Worm (Caenorhabditis elegans) whole organism, midembryonic: ENCODE results near the gene btb-14.

Experiments used
- T22C8.4 ChIP-seq: fragments of 200-800 bp; sonication (Bioruptor generic); IDR thresholded peaks from 2 replicates; pipeline ENCODE4 v1.3.6; 2022; ENCODE audit warnings: missing genetic modification characterization, missing compliant biosample characterization
- cog-1 ChIP-seq: sonication (generic microtip); optimal IDR thresholded peaks from 2 replicates; lab custom pipeline; 2016; ENCODE audit warnings: missing genetic modification characterization, missing compliant biosample characterization
- flt-1 ChIP-seq: fragments of 200-800 bp; sonication (Bioruptor generic); IDR thresholded peaks from 2 replicates; pipeline ENCODE4 v1.3.6; 2022; ENCODE audit warnings: missing genetic modification characterization, missing compliant biosample characterization
- klf-2 ChIP-seq: fragments of 200-800 bp; sonication (Bioruptor generic); conservative IDR thresholded peaks from 2 replicates; pipeline ENCODE4 v1.3.6; 2022; ENCODE audit warnings: missing genetic modification reagents, missing genetic modification characterization, missing compliant biosample characterization
- med-1 ChIP-seq: sonication (generic microtip); optimal IDR thresholded peaks from 2 replicates; lab custom pipeline; 2017; ENCODE audit warnings: missing genetic modification characterization, mild to moderate bottlenecking, missing compliant biosample characterization, antibody characterized with exemption, missing genetic modification reagents; ENCODE audit not compliant: insufficient read depth
- ref-1 ChIP-seq: fragments of 200-800 bp; sonication (Bioruptor generic); conservative IDR thresholded peaks from 2 replicates; pipeline ENCODE4 v1.3.6; 2022; ENCODE audit warnings: missing genetic modification reagents, missing genetic modification characterization, missing compliant biosample characterization
- tab-1 ChIP-seq: fragments of 200-800 bp; sonication (Bioruptor generic); IDR thresholded peaks from 2 replicates; pipeline ENCODE4 v1.3.6; 2022; ENCODE audit warnings: missing genetic modification characterization, missing compliant biosample characterization
- ztf-23 ChIP-seq: fragments of 200-800 bp; sonication (Bioruptor generic); IDR thresholded peaks from 2 replicates; pipeline ENCODE4 v1.3.6; 2022; ENCODE audit warnings: missing genetic modification reagents, missing genetic modification characterization, missing compliant biosample characterization
- ztf-29 ChIP-seq: fragments of 200-800 bp; sonication (Bioruptor generic); IDR thresholded peaks from 2 replicates; pipeline ENCODE4 v1.3.6; 2022; ENCODE audit warnings: missing genetic modification reagents, missing genetic modification characterization, missing compliant biosample characterization

The btb-14 gene

ce11 chrII:12378793-12379192 is 4.5 kb upstream of the btb-14 start:
- no peak for TF ChIP-seq T22C8.4 (GFP tag; lab: Robert Waterston, UW)
- TF ChIP-seq klf-2: no peak
- TF ChIP-seq ztf-23 (GFP tag; lab: Robert Waterston, UW): no peak
- no peak for TF ChIP-seq cog-1
- TF ChIP-seq flt-1 (GFP tag; lab: Robert Waterston, UW): no peak
- TF ChIP-seq tab-1 (GFP tag; lab: Robert Waterston, UW): no peak
- no peak for TF ChIP-seq ztf-29
- TF ChIP-seq med-1: no peak
- no peak for TF ChIP-seq ref-1

ce11 chrII:12379430-12379829 is 3.8 kb upstream of the btb-14 start, which contains the start of gene marc-5:
Gene marc-5 (minus strand): TSS chrII:12379530.
- TF ChIP-seq ztf-23 (GFP tag; lab: Robert Waterston, UW) (no peak), klf-2 (no peak), T22C8.4 (GFP tag; lab: Robert Waterston, UW) (no peak), ref-1 (no peak), ztf-29 (no peak), cog-1 (no peak), flt-1 (GFP tag; lab: Robert Waterston, UW) (no peak), med-1 (no peak), tab-1 (GFP tag; lab: Robert Waterston, UW) (no peak)

- TF ChIP-seq ref-1 (no peak), tab-1 (GFP tag; lab: Robert Waterston, UW) (no peak), ztf-29 (no peak), flt-1 (GFP tag; lab: Robert Waterston, UW) (no peak), ztf-23 (GFP tag; lab: Robert Waterston, UW) (no peak), T22C8.4 (GFP tag; lab: Robert Waterston, UW) (no peak), med-1 (no peak), klf-2 (no peak), cog-1 (no peak)
These were observed 2.4 kb upstream of the btb-14 start for ce11 chrII:12380888-12381287.

ce11 chrII:12385815-12386214 is 2.6 kb downstream of the btb-14 start:
- TF ChIP-seq med-1 (no peak), klf-2 (no peak), T22C8.4 (GFP tag; lab: Robert Waterston, UW) (no peak), tab-1 (GFP tag; lab: Robert Waterston, UW) (no peak), ref-1 (no peak), cog-1 (no peak), flt-1 (GFP tag; lab: Robert Waterston, UW) (no peak)

DNA sequence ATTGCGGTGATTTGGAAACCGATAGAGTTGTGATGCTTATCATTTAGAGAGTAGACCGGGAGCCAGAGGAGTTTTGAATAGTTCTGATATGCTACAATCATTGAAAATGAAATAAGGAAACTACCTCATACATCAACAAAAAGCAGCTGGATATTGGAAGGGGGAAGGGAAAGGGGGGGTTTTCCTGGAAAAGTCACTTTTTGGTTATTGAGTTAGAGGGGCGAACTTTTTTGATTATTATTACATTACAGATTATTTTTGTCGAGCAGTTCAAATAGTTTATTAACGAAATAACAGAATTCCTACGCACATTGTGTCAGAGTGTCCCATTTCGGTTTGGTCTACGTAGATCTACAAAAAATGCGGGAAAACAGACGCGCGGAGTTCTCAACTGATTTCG is 3.5 kb downstream of the btb-14 start, which contains the start of gene sre-42:
Gene sre-42 (minus strand): TSS at position 101 of the 400 bp plus-strand sequence.
- no peak for TF ChIP-seq ztf-29
- no peak for TF ChIP-seq tab-1 (GFP tag; lab: Robert Waterston, UW)
- TF ChIP-seq med-1: no peak
- no peak for TF ChIP-seq ref-1
- no peak for TF ChIP-seq T22C8.4 (GFP tag; lab: Robert Waterston, UW)
- no peak for TF ChIP-seq flt-1 (GFP tag; lab: Robert Waterston, UW)
- TF ChIP-seq klf-2: no peak
- no peak for TF ChIP-seq ztf-23 (GFP tag; lab: Robert Waterston, UW)
- TF ChIP-seq cog-1: no peak

- TF ChIP-seq cog-1 (no peak), ztf-23 (GFP tag; lab: Robert Waterston, UW) (no peak), T22C8.4 (GFP tag; lab: Robert Waterston, UW) (no peak), med-1 (no peak), ref-1 (no peak), klf-2 (no peak), flt-1 (GFP tag; lab: Robert Waterston, UW) (no peak), tab-1 (GFP tag; lab: Robert Waterston, UW) (no peak), ztf-29 (no peak)
These were observed 4.2 kb downstream of the btb-14 start for ce11 chrII:12387487-12387886.

ce11 chrII:12387980-12388379 is 4.7 kb downstream of the btb-14 start, which contains the start of gene sre-41:
Gene sre-41 (plus strand): TSS chrII:12388280.
- TF ChIP-seq ztf-23 (GFP tag; lab: Robert Waterston, UW) (no peak), T22C8.4 (GFP tag; lab: Robert Waterston, UW) (no peak), tab-1 (GFP tag; lab: Robert Waterston, UW) (no peak), med-1 (no peak), flt-1 (GFP tag; lab: Robert Waterston, UW) (no peak), cog-1 (no peak)

DNA sequence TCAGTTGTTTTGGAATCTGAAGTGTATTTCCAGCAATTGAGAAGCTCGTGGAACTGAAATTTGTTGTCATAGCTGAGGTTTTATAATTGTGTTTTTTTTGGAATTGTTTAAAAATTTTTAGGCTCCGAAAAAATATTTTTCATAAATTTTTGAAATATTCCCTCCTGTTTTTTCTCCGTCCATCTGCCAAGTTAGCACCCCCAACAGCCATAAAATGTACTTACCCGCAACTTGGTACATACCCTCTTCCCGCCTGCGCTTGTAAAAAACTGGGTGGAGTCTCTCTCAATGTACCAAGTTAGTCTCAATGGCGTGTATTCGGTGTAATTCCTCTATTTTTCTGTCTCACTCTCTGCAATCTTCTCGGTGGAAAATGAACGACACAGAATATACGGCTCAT is 6.5 kb downstream of the btb-14 start, which contains the start of gene Y57A10B.6:
Gene Y57A10B.6 (plus strand): TSS at position 301 of the 400 bp plus-strand sequence.
- TF ChIP-seq cog-1 (no peak), ztf-29 (no peak), flt-1 (GFP tag; lab: Robert Waterston, UW) (no peak), T22C8.4 (GFP tag; lab: Robert Waterston, UW) (no peak), ref-1 (no peak), med-1 (no peak), ztf-23 (GFP tag; lab: Robert Waterston, UW) (no peak), klf-2 (no peak), tab-1 (GFP tag; lab: Robert Waterston, UW) (no peak)

DNA sequence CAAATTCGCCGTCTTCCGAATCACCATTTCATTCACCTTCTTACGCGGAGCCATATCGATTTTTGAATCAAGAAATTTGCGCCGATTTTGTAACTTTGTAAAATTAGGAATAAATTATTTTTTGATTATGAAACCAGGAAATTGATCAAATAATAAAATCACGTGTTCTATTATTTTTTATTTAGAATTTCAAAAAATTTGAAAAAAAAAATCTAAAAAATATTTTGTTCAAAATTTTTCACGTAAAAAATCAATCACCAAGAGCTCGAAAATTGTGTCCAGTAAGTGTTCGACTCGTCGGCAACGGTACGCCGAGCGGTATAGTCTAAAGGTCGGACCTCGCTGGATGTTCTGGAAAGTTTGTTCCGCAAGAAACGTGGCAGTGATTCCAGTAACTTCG is 10.4 kb downstream of the btb-14 start, which contains the start of gene Y57A10B.7:
Gene Y57A10B.7 (minus strand): TSS at position 101 of the 400 bp plus-strand sequence.
- no peak for TF ChIP-seq flt-1 (GFP tag; lab: Robert Waterston, UW)
- TF ChIP-seq cog-1: no peak
- TF ChIP-seq ztf-29: no peak
- no peak for TF ChIP-seq ztf-23 (GFP tag; lab: Robert Waterston, UW)
- TF ChIP-seq ref-1: no peak
- TF ChIP-seq T22C8.4 (GFP tag; lab: Robert Waterston, UW): no peak
- TF ChIP-seq klf-2: no peak
- TF ChIP-seq med-1: no peak
- TF ChIP-seq tab-1 (GFP tag; lab: Robert Waterston, UW): no peak

DNA sequence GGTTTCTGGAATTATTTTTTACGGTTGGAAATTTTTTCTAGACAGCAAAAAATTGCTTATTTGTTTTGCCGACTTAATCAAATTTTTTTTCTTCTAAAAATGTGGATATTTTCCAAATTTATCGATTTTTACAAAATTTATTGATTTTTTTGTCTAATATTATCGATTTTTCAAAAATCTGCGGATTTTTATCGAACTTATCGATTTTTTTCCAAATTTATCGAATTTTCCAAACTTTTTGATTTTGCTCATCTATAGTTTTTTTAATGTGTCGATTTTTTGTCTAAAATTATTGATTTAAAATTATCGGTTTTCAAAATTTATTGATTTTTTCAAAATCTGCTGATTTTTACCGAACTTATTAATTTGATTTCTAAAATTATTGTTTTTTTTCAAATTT is 10.9 kb downstream of the btb-14 start:
- no peak for TF ChIP-seq tab-1 (GFP tag; lab: Robert Waterston, UW)
- peak; percentile 72; the same call in 1 of the 2 replicates for TF ChIP-seq T22C8.4 (GFP tag; lab: Robert Waterston, UW)
- TF ChIP-seq cog-1: no peak
- TF ChIP-seq klf-2: no peak

ce11 chrII:12397656-12398055 is 14.4 kb downstream of the btb-14 start, which contains the start of gene F57G9.7:
Gene F57G9.7 (minus strand): TSS chrII:12397756.
- TF ChIP-seq ztf-23 (GFP tag; lab: Robert Waterston, UW): no peak
- TF ChIP-seq klf-2: no peak
